Worm (Caenorhabditis elegans): ENCODE measurements around the gene R144.13.
A peak's percentile ranks its signal among the peaks of the same experiment; 100 is the strongest.

The R144.13 gene

DNA sequence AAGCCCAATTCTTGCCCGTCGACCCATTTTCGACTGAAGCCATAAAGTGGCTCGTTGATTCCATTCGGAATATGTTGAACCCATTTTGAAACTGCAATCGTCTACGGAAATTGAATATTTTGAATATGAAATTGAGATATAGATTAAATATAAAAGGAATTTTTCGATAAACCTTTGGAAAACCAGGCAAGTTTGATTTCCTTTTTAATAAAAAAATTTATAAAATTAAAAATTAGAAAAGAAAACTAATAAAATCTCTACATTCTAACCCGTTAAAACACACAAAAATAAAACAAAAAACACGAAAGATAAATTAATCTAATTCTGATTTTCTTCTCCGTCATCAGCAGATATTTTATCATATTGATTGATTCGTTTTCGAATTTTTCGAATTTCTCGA lies 16.2 kb upstream of the R144.13 start, which contains the start of gene R144.12:
Gene R144.12 (minus strand): TSS at position 101 of the 400 bp plus-strand sequence.
- TF ChIP-seq vab-7 (GFP tag; IDR thresholded peaks at IDR 0.05) = no peak
- no peak for TF ChIP-seq ceh-44 (GFP tag; IDR thresholded peaks at IDR 0.05)
- TF ChIP-seq pqm-1 (tag; optimal IDR thresholded peaks at IDR 0.05) = no peak
- no peak for TF ChIP-seq nhr-77 (tag; optimal IDR thresholded peaks at IDR 0.05)
- no peak for TF ChIP-seq mdl-1 (tag; optimal IDR thresholded peaks at IDR 0.05)
- no peak for TF ChIP-seq nhr-10 (tag; optimal IDR thresholded peaks at IDR 0.05)
- TF ChIP-seq ceh-32 (tag; optimal IDR thresholded peaks at IDR 0.05; ENCODE audit: poor library complexity) = no peak
- no peak for TF ChIP-seq fos-1 (tag; optimal IDR thresholded peaks at IDR 0.05)
- TF ChIP-seq dmd-8 (GFP tag; IDR thresholded peaks at IDR 0.05) = no peak
- no peak for TF ChIP-seq F37D6.2 (tag; optimal IDR thresholded peaks at IDR 0.05)
- no peak for TF ChIP-seq egl-27 (tag; optimal IDR thresholded peaks at IDR 0.05)
- TF ChIP-seq hmg-1.1 (GFP tag; IDR thresholded peaks at IDR 0.05) = no peak
- no peak for TF ChIP-seq mdt-29 (GFP tag; IDR thresholded peaks at IDR 0.05)
- TF ChIP-seq ceh-20 (GFP tag; IDR thresholded peaks at IDR 0.05) = no peak
- TF ChIP-seq lin-13 (GFP tag; optimal IDR thresholded peaks at IDR 0.05) = no peak

DNA sequence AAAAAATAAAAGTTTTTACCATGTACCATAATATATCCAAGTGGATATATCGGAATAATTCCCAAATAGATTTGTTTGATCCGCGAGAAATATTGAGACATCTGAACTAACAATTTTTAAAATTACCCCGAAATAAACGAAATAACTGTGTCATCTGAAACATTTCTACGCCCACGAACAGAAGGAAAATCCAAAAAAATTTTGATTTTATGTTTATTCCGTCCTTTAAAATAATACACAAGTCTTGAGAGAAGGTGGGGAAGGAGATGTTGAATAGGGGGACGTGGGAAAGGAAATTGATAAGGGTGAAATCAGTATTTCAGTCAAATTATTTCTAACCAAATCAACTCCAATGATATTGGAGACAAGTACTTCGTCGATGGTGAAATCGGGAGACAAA lies 14.3 kb upstream of the R144.13 start, which contains the start of gene R144.11:
Gene R144.11 (minus strand): TSS at position 101 of the 400 bp plus-strand sequence.
- TF ChIP-seq nhr-28 (tag; optimal IDR thresholded peaks at IDR 0.05) (no peak), tag-97 (GFP tag; IDR thresholded peaks at IDR 0.05) (no peak), zip-11 (GFP tag; IDR thresholded peaks at IDR 0.05) (no peak), lir-3 (tag; optimal IDR thresholded peaks at IDR 0.05) (no peak), mes-2 (tag; optimal IDR thresholded peaks at IDR 0.05; ENCODE audit: poor library complexity, severe bottlenecking) (no peak), lsy-2 (tag; optimal IDR thresholded peaks at IDR 0.05) (no peak), unc-130 (GFP tag; optimal IDR thresholded peaks at IDR 0.05) (no peak), nhr-237 (tag; optimal IDR thresholded peaks at IDR 0.05) (no peak), R02D3.7 (tag; optimal IDR thresholded peaks at IDR 0.05) (no peak), ztf-7 (tag; optimal IDR thresholded peaks at IDR 0.05) (no peak), attf-4 (tag; optimal IDR thresholded peaks at IDR 0.05) (no peak), Y75B8A.6 (GFP tag; IDR thresholded peaks at IDR 0.05) (no peak), F26F4.8 (GFP tag; conservative IDR thresholded peaks at IDR 0.05) (no peak), dmd-9 (GFP tag; IDR thresholded peaks at IDR 0.05) (no peak), lin-15B (tag; optimal IDR thresholded peaks at IDR 0.05) (no peak)

DNA sequence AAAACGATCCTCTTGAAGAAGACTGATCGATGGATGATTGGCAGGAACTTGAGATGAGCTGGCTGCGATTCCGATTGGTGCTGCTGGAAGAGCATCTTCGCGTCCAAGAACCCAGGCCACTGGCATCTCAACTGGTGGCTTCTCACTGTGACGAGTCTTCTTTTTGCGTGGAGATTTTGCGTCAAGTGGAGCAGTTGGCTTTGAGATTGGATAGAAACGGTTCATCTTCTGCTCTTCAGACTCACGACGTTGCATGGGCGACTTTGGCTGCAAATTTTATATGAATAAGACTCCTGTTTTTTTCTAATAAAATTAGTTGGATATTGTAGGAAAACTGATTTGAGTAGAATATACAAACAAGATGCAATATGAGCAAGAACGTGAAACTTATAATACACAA lies 12.3 kb upstream of the R144.13 start:
- TF ChIP-seq set-16 (GFP tag; IDR thresholded peaks at IDR 0.05) (peak; percentile 13; the same call in 1 of the 2 replicates), F26F4.8 (GFP tag; conservative IDR thresholded peaks at IDR 0.05) (no peak), ama-1 (optimal IDR thresholded peaks at IDR 0.05) (no peak), lin-38 (GFP tag; IDR thresholded peaks at IDR 0.05) (peak; percentile 32; the same call in 1 of the 2 replicates), unc-62 (GFP tag; optimal IDR thresholded peaks at IDR 0.05 in 1 of 2) (peak in 1 of 2 experiments; percentile 96), unc-62 (tag; optimal IDR thresholded peaks at IDR 0.05) (no peak), aha-1 (tag) (peak; percentile 83)

DNA sequence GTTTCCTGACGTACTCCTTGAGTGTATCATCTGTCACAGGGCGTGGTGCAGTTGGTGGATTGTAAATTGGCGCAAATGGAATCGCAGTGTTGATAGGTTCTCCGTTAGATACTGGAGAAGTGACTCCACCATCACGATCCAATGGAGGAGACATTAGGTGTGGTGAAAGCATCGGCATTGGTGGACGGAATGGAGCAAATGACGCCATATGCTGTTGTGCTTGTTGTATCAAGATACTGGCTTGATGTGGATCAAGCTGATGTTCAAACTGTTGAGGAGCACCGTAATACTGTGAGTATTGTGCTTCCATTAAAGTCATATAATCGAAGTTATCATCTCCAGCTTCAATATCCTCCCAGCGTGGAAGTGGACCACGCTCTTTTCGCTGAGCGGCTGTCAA lies 10.6 kb upstream of the R144.13 start:
- TF ChIP-seq unc-62 (GFP tag; optimal IDR thresholded peaks at IDR 0.05 in 1 of 2) (peak in 1 of 2 experiments; percentile 38), unc-62 (tag; optimal IDR thresholded peaks at IDR 0.05) (no peak), lin-38 (GFP tag; IDR thresholded peaks at IDR 0.05) (no peak), aha-1 (tag) (peak; percentile 43)

DNA sequence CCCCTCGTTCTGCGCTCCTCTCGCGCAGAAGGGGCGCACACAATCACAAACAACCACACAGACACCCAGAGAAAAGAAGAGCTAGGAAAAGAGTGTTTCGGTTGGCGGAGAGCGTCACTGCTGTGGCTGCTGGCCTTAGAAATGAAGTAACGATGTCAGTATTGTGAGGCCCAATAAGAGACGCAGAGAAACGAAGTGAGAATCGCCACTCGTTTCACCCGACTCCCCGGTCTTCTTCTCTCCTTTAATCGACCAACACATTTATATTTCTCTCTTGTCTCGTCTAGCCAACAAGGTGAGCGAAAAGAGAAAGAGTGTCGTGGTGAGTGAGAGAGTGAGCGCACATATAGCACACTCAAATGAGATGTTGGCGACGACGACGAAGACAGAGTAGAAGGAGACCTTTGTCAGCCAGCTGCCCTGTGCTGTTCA lies 9.1 kb upstream of the R144.13 start:
- TF ChIP-seq nhr-77 (tag; optimal IDR thresholded peaks at IDR 0.05) = peak; percentile 85
- no peak for TF ChIP-seq sdz-12 (GFP tag; optimal IDR thresholded peaks at IDR 0.05)
- peak; percentile 65 for TF ChIP-seq nhr-6 (tag; optimal IDR thresholded peaks at IDR 0.05)
- no peak for TF ChIP-seq aly-2 (tag; optimal IDR thresholded peaks at IDR 0.05)
- TF ChIP-seq nhr-25 (tag; optimal IDR thresholded peaks at IDR 0.05; ENCODE audit: borderline replicate concordance, insufficient read depth) = peak; percentile 62
- TF ChIP-seq snpc-1.2 (GFP tag; IDR thresholded peaks at IDR 0.05) = no peak
- peak; percentile 76; the same call in 1 of the 2 replicates for TF ChIP-seq pha-4 (GFP tag; IDR thresholded peaks at IDR 0.05)
- TF ChIP-seq pha-4 (tag; optimal IDR thresholded peaks at IDR 0.05) = peak; percentile 16
- no peak for TF ChIP-seq nhr-41 (GFP tag; IDR thresholded peaks at IDR 0.05)
- no peak for TF ChIP-seq lin-39 (tag; optimal IDR thresholded peaks at IDR 0.05)
- peak; percentile 65; the same call in 1 of the 2 replicates for TF ChIP-seq ceh-20 (GFP tag; IDR thresholded peaks at IDR 0.05)
- TF ChIP-seq lin-29 (GFP tag; IDR thresholded peaks at IDR 0.05) = no peak
- TF ChIP-seq zip-11 (GFP tag; IDR thresholded peaks at IDR 0.05) = no peak
- TF ChIP-seq gei-8 (GFP tag; optimal IDR thresholded peaks at IDR 0.05) = peak; percentile 21
- TF ChIP-seq dmd-9 (GFP tag; IDR thresholded peaks at IDR 0.05) = no peak

Measured in whole organism, L4 larva.